Fruit fly (Drosophila melanogaster) whole organism, adult: ENCODE results near the gene CG11085.

ENCODE experiments used
- CG11617 ChIP-seq: fragments of 200-800 bp; sonication (Bioruptor generic); optimal IDR thresholded peaks from 2 replicates; lab custom pipeline; 2017; ENCODE audit warnings: mild to moderate bottlenecking, missing biosample characterization, missing genetic modification reagents, missing genetic modification characterization
- CG12768 ChIP-seq: fragments of 200-800 bp; sonication (Bioruptor generic); optimal IDR thresholded peaks from 2 replicates; lab custom pipeline; 2017; ENCODE audit warnings: missing biosample characterization, missing genetic modification characterization, mild to moderate bottlenecking, moderate library complexity, missing genetic modification reagents
- CG14711 ChIP-seq: fragments of 200-800 bp; sonication (Bioruptor generic); optimal IDR thresholded peaks from 2 replicates; lab custom pipeline; 2018; ENCODE audit warnings: missing biosample characterization, mild to moderate bottlenecking, missing genetic modification characterization, moderate library complexity
- CG1620 ChIP-seq: fragments of 200-800 bp; sonication (Bioruptor generic); optimal IDR thresholded peaks from 2 replicates; lab custom pipeline; 2016; ENCODE audit warnings: missing biosample characterization, missing genetic modification characterization
- CG33017 ChIP-seq: fragments of 200-800 bp; sonication (Bioruptor generic); optimal IDR thresholded peaks from 2 replicates; lab custom pipeline; 2018; ENCODE audit warnings: missing biosample characterization, mild to moderate bottlenecking, missing genetic modification characterization, moderate library complexity
- CG5204 ChIP-seq: fragments of 200-800 bp; sonication (Bioruptor generic); optimal IDR thresholded peaks from 2 replicates; lab custom pipeline; 2016; ENCODE audit warnings: missing biosample characterization, missing genetic modification characterization
- CG7045 ChIP-seq: fragments of 200-800 bp; sonication (Bioruptor generic); optimal IDR thresholded peaks from 2 replicates; lab custom pipeline; 2017; ENCODE audit warnings: missing biosample characterization, mild to moderate bottlenecking, missing genetic modification characterization
- CG7101 ChIP-seq: fragments of 200-800 bp; sonication (Bioruptor generic); optimal IDR thresholded peaks from 2 replicates; lab custom pipeline; 2018; ENCODE audit warnings: missing biosample characterization, mild to moderate bottlenecking, missing genetic modification characterization, moderate library complexity
- Clk ChIP-seq: fragments of 200-800 bp; sonication (Bioruptor generic); optimal IDR thresholded peaks from 2 replicates; lab custom pipeline; 2017; ENCODE audit warnings: missing biosample characterization, missing genetic modification characterization
- Crg-1 ChIP-seq: fragments of 200-800 bp; sonication (Bioruptor generic); optimal IDR thresholded peaks from 2 replicates; lab custom pipeline; 2016; ENCODE audit warnings: missing biosample characterization, missing genetic modification characterization
- Hr96 ChIP-seq: fragments of 200-800 bp; sonication (Bioruptor generic); optimal IDR thresholded peaks from 2 replicates; lab custom pipeline; 2016; ENCODE audit warnings: missing biosample characterization, missing genetic modification characterization
- Mnt ChIP-seq: fragments of 200-800 bp; sonication (Bioruptor generic); optimal IDR thresholded peaks from 2 replicates; lab custom pipeline; 2016; ENCODE audit warnings: missing biosample characterization, mild to moderate bottlenecking, missing genetic modification characterization
- bab1 ChIP-seq: fragments of 200-800 bp; sonication (Bioruptor generic); optimal IDR thresholded peaks from 3 replicates; lab custom pipeline; 2019; ENCODE audit warnings: missing biosample characterization, mild to moderate bottlenecking, missing genetic modification characterization, moderate library complexity
- cic ChIP-seq: fragments of 200-800 bp; sonication (Bioruptor generic); optimal IDR thresholded peaks from 2 replicates; lab custom pipeline; 2017; ENCODE audit warnings: missing biosample characterization, mild to moderate bottlenecking, missing genetic modification characterization, moderate library complexity
- cnc ChIP-seq, 2 experiments: fragments of >200 bp; optimal IDR thresholded peaks; 2 replicates each; lab custom pipeline; 2017
- kay ChIP-seq: fragments of 200-800 bp; sonication (Bioruptor generic); peaks from one replicate; lab custom pipeline; 2016; ENCODE audit warnings: missing biosample characterization, missing genetic modification characterization, borderline replicate concordance
- ovo ChIP-seq: fragments of 200-800 bp; sonication (Bioruptor generic); optimal IDR thresholded peaks from 2 replicates; lab custom pipeline; 2016; ENCODE audit warnings: missing biosample characterization, missing genetic modification characterization
- pad ChIP-seq: fragments of 200-800 bp; sonication (Bioruptor generic); optimal IDR thresholded peaks from 3 replicates; lab custom pipeline; 2017; ENCODE audit warnings: missing biosample characterization, missing genetic modification characterization, mild to moderate bottlenecking, moderate library complexity, missing genetic modification reagents
- tj ChIP-seq: fragments of 200-800 bp; sonication (Bioruptor generic); optimal IDR thresholded peaks from 3 replicates; lab custom pipeline; 2017; ENCODE audit warnings: missing biosample characterization, mild to moderate bottlenecking, missing genetic modification characterization, moderate library complexity
- toe ChIP-seq: fragments of 200-800 bp; sonication (Bioruptor generic); optimal IDR thresholded peaks from 2 replicates; lab custom pipeline; 2016; ENCODE audit warnings: missing biosample characterization, missing genetic modification characterization

CG11085 gene

dm6 chrX:12625594-12626274 is 9.6 kb downstream of the CG11085 start:
- no peak for TF ChIP-seq Clk (GFP tag; lab: Kevin White, UChicago)
- no peak for TF ChIP-seq CG14711 (tag; lab: Kevin White, UChicago)
- TF ChIP-seq CG33017 = no peak
- TF ChIP-seq CG12768 = no peak
- TF ChIP-seq cic (GFP tag; lab: Kevin White, UChicago) = no peak
- TF ChIP-seq Mnt (GFP tag; lab: Kevin White, UChicago) = no peak
- TF ChIP-seq Crg-1 (GFP tag; lab: Kevin White, UChicago) = no peak
- TF ChIP-seq CG1620 = no peak
- no peak for TF ChIP-seq bab1 (GFP tag; lab: Kevin White, UChicago)
- no peak for TF ChIP-seq ovo (GFP tag; lab: Kevin White, UChicago)
- no peak for TF ChIP-seq toe (GFP tag; lab: Kevin White, UChicago)
- no peak for TF ChIP-seq Hr96 (GFP tag; lab: Kevin White, UChicago)
- no peak for TF ChIP-seq kay (GFP tag; lab: Kevin White, UChicago)
- no peak for TF ChIP-seq CG5204
- TF ChIP-seq CG11617 (GFP tag; lab: Kevin White, UChicago) = no peak
- no peak for TF ChIP-seq tj (GFP tag; lab: Kevin White, UChicago)

dm6 chrX:12629564-12629963 is 13.4 kb downstream of the CG11085 start, which contains the start of the genes Aven and CG2540:
TSS of gene Aven (minus strand) at chrX:12629640.
TSS of gene CG2540 (plus strand) at chrX:12629878.
- TF ChIP-seq ovo (GFP tag; lab: Kevin White, UChicago) (peak; percentile 87), Clk (GFP tag; lab: Kevin White, UChicago) (peak; percentile 37), CG5204 (no peak), CG12768 (peak; percentile 71), cic (GFP tag; lab: Kevin White, UChicago) (peak; percentile 45), CG7045 (GFP tag; lab: Kevin White, UChicago) (peak; percentile 74), cnc (optimal IDR thresholded peaks at IDR 0.05; lab: Kevin White, UChicago) (no peak), tj (GFP tag; lab: Kevin White, UChicago) (peak; percentile 69), toe (GFP tag; lab: Kevin White, UChicago) (peak; percentile 34), CG1620 (peak; percentile 31), CG11617 (GFP tag; lab: Kevin White, UChicago) (peak; percentile 91), CG33017 (peak; percentile 87), Mnt (GFP tag; lab: Kevin White, UChicago) (peak; percentile 64), kay (GFP tag; lab: Kevin White, UChicago) (peak; percentile 37), CG14711 (tag; lab: Kevin White, UChicago) (peak; percentile 99), pad (GFP tag; lab: Kevin White, UChicago) (peak; percentile 75), bab1 (GFP tag; lab: Kevin White, UChicago) (peak; percentile 94), Crg-1 (GFP tag; lab: Kevin White, UChicago) (peak; percentile 66), Hr96 (GFP tag; lab: Kevin White, UChicago) (no peak), CG7101 (tag; lab: Kevin White, UChicago) (peak; percentile 94)

- no peak for TF ChIP-seq CG7045 (GFP tag; lab: Kevin White, UChicago)
- TF ChIP-seq cnc (optimal IDR thresholded peaks at IDR 0.05; lab: Kevin White, UChicago) = no peak
- TF ChIP-seq CG14711 (tag; lab: Kevin White, UChicago) = peak; percentile 23
- TF ChIP-seq CG11617 (GFP tag; lab: Kevin White, UChicago) = peak; percentile 57
- TF ChIP-seq cic (GFP tag; lab: Kevin White, UChicago) = peak; percentile 4
- no peak for TF ChIP-seq CG12768
- TF ChIP-seq CG5204 = no peak
- no peak for TF ChIP-seq Hr96 (GFP tag; lab: Kevin White, UChicago)
- TF ChIP-seq CG7101 (tag; lab: Kevin White, UChicago) = peak; percentile 23
- peak; percentile 20 for TF ChIP-seq toe (GFP tag; lab: Kevin White, UChicago)
- TF ChIP-seq ovo (GFP tag; lab: Kevin White, UChicago) = peak; percentile 93
- TF ChIP-seq Crg-1 (GFP tag; lab: Kevin White, UChicago) = peak; percentile 4
- TF ChIP-seq CG33017 = no peak
- peak; percentile 43 for TF ChIP-seq CG1620
- no peak for TF ChIP-seq tj (GFP tag; lab: Kevin White, UChicago)
- peak; percentile 20 for TF ChIP-seq pad (GFP tag; lab: Kevin White, UChicago)
- TF ChIP-seq Mnt (GFP tag; lab: Kevin White, UChicago) = no peak
- no peak for TF ChIP-seq Clk (GFP tag; lab: Kevin White, UChicago)
- TF ChIP-seq kay (GFP tag; lab: Kevin White, UChicago) = peak; percentile 92
- TF ChIP-seq bab1 (GFP tag; lab: Kevin White, UChicago) = peak; percentile 14
Observed at dm6 chrX:12631317-12632156, 15.4 kb downstream of the CG11085 start, which contains the start of gene Tomosyn. TSS of gene Tomosyn (plus strand) at chrX:12631605.

dm6 chrX:12632157-12632422 is 16.0 kb downstream of the CG11085 start:
- no peak for TF ChIP-seq cnc (optimal IDR thresholded peaks at IDR 0.05; lab: Kevin White, UChicago)
- TF ChIP-seq tj (GFP tag; lab: Kevin White, UChicago) = no peak
- no peak for TF ChIP-seq CG14711 (tag; lab: Kevin White, UChicago)
- no peak for TF ChIP-seq pad (GFP tag; lab: Kevin White, UChicago)
- TF ChIP-seq ovo (GFP tag; lab: Kevin White, UChicago) = no peak
- TF ChIP-seq CG33017 = no peak
- no peak for TF ChIP-seq CG12768
- TF ChIP-seq Clk (GFP tag; lab: Kevin White, UChicago) = no peak
- no peak for TF ChIP-seq Crg-1 (GFP tag; lab: Kevin White, UChicago)
- no peak for TF ChIP-seq CG7101 (tag; lab: Kevin White, UChicago)
- TF ChIP-seq cic (GFP tag; lab: Kevin White, UChicago) = no peak

- TF ChIP-seq toe (GFP tag; lab: Kevin White, UChicago) (no peak), cnc (optimal IDR thresholded peaks at IDR 0.05; lab: Kevin White, UChicago) (no peak), pad (GFP tag; lab: Kevin White, UChicago) (no peak), CG5204 (no peak), Clk (GFP tag; lab: Kevin White, UChicago) (no peak), CG7045 (GFP tag; lab: Kevin White, UChicago) (no peak), bab1 (GFP tag; lab: Kevin White, UChicago) (no peak), tj (GFP tag; lab: Kevin White, UChicago) (no peak)
Observed at dm6 chrX:12633204-12633603, 17.1 kb downstream of the CG11085 start.
